Fruit fly (Drosophila melanogaster): ENCODE results near the gene CG11975.

- TF ChIP-seq CG8478 (optimal IDR thresholded peaks at IDR 0.05) (no peak), CTCF (optimal IDR thresholded peaks at IDR 0.05) (no peak)
Measured at dm6 chr3R:9010695-9011094, 17.6 kb downstream of the CG11975 start.
